Fruit fly (Drosophila melanogaster): ENCODE measurements around the gene asun.

The asun gene

DNA sequence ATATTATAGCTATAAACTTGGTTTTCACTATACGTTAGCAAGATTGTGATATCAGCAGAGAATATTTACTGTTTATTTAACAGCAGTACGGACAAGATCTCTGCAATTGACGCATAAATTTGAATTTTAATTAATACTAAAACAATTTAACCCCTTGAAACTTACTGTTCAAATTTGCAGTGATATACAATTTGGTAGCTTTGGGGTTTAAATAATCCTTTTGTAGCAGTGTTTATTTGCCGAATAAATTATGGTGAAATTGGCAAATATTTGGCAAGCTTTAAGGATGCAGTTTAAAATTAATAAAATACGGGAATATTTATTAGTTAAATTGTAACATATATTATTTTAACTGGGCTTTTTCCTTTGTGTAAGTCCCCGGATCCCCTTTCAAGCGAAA lies 46.7 kb upstream of the asun start (continued):
- peak; percentile 21 for TF ChIP-seq Hr39 (GFP tag; optimal IDR thresholded peaks at IDR 0.05)
- TF ChIP-seq CG32006 (GFP tag; optimal IDR thresholded peaks at IDR 0.05): peak; percentile 65
- no peak for TF ChIP-seq CG11902 (GFP tag; optimal IDR thresholded peaks at IDR 0.05)
- peak; percentile 30 for TF ChIP-seq Ets96B (tag; optimal IDR thresholded peaks at IDR 0.05)
- TF ChIP-seq CG3032 (tag; optimal IDR thresholded peaks at IDR 0.05): peak; percentile 15
- peak; percentile 62 for TF ChIP-seq Hr4 (GFP tag; optimal IDR thresholded peaks at IDR 0.05)
- TF ChIP-seq Met (GFP tag; optimal IDR thresholded peaks at IDR 0.05): peak; percentile 43
- TF ChIP-seq CG6792 (GFP tag; optimal IDR thresholded peaks at IDR 0.05): peak; percentile 9
- no peak for TF ChIP-seq CG8319 (GFP tag; optimal IDR thresholded peaks at IDR 0.05)
- TF ChIP-seq svp (GFP tag): peak; percentile 75
- TF ChIP-seq CG8119 (GFP tag; IDR thresholded peaks at IDR 0.05): no peak
- TF ChIP-seq CG10631 (GFP tag; optimal IDR thresholded peaks at IDR 0.05): peak; percentile 14
- TF ChIP-seq CG3919 (GFP tag; optimal IDR thresholded peaks at IDR 0.05): no peak
- peak; percentile 8 for TF ChIP-seq fd59A (GFP tag; optimal IDR thresholded peaks at IDR 0.05)
- no peak for TF ChIP-seq CG1621 (tag; optimal IDR thresholded peaks at IDR 0.05)
- peak; percentile 64 for TF ChIP-seq Eip78C (GFP tag)
- TF ChIP-seq salr (GFP tag; optimal IDR thresholded peaks at IDR 0.05): peak; percentile 13
- TF ChIP-seq Blimp-1 (GFP tag; optimal IDR thresholded peaks at IDR 0.05): no peak
- TF ChIP-seq CG16779 (tag; optimal IDR thresholded peaks at IDR 0.05): no peak

DNA sequence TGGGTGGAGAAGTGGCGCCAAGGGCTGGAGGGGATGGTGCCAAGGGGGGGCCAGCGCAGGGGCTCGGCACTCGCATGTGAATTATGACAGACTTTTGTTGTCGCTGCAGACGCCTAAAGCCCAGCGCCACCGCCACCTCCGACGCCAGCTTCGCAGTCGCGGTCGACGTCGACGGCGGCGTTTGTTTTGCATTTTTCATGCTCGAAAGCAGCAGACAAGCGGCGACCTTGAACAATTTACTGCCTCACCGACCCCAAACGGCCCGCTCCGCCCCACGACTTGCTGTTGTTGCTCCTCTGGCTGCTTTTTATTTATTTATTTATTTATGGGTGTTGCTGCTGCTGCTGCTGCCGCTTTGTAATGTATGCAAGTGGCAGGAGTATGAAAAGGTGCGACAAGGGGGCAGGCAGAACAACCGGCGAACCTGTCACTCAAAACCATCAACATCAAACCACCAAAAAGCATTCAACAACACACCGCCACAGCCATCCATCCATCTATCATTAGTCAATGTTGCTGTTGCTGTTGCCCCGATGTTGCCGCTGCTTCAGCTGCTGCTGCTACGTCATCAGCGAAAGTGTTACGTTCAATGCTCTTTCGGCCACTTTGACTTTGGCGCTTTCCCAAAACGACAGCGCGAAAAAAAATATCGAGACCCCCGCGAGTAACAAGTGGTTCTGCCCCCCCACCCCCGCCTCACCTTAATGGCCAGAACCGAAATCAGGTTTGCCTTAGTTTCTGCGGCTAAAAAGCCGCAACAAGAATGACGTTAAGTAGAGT lies 45.6 kb upstream of the asun start:
- TF ChIP-seq CG3032 (tag; optimal IDR thresholded peaks at IDR 0.05) (no peak), Met (GFP tag; optimal IDR thresholded peaks at IDR 0.05) (no peak), vri (GFP tag; optimal IDR thresholded peaks at IDR 0.05) (no peak), CG8632 (GFP tag; optimal IDR thresholded peaks at IDR 0.05) (no peak), eg (GFP tag; IDR thresholded peaks at IDR 0.05) (0 out of 3 replicates have a peak, but pooled peaks have one; percentile 10), fd59A (GFP tag; optimal IDR thresholded peaks at IDR 0.05) (no peak), CG3919 (GFP tag; optimal IDR thresholded peaks at IDR 0.05) (no peak), pdm3 (GFP tag; optimal IDR thresholded peaks at IDR 0.05) (no peak), ss (GFP tag; optimal IDR thresholded peaks at IDR 0.05) (no peak), net (GFP tag; optimal IDR thresholded peaks at IDR 0.05) (no peak), CG11762 (GFP tag; optimal IDR thresholded peaks at IDR 0.05; ENCODE audit: insufficient read depth) (no peak), Eip78C (GFP tag) (peak; percentile 17), Ets96B (tag; optimal IDR thresholded peaks at IDR 0.05) (no peak), Blimp-1 (GFP tag; optimal IDR thresholded peaks at IDR 0.05) (peak; percentile 89), salr (GFP tag; optimal IDR thresholded peaks at IDR 0.05) (peak; percentile 5 to 7), CG10669 (GFP tag; optimal IDR thresholded peaks at IDR 0.05) (no peak)

DNA sequence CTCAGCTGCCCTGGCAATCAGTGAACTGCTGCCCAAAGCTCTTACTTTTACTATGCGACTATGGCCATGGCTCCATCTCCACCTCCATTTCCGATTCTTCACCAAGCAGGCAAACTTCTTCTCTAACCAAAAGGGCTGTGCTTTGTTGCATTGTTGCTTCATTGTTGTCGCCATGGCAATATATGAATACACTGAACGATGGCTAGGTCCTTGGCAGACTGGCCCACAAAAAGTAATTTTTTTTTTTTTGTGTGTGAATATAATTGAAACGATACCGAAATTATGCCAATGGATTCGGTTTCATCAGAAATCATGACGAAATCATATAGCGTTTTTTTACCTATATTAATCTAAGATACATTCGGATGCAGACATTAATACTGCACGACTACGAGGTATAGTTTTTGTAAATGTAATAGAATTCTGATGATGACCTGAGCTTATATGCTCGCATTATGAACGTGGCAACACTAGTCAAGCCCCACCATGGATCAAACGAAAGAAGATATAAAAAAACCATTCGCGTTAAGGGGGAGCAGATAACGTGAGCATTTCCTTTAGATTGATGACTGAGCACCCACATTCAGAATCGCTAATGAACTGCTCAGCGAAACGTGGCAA lies 43.9 kb upstream of the asun start:
- TF ChIP-seq svp (GFP tag) (peak; percentile 67), Lpt (GFP tag; optimal IDR thresholded peaks at IDR 0.05) (no peak), net (GFP tag; optimal IDR thresholded peaks at IDR 0.05) (no peak), Eip78C (GFP tag) (peak; percentile 67), CG6808 (GFP tag; optimal IDR thresholded peaks at IDR 0.05) (no peak), esn (GFP tag; optimal IDR thresholded peaks at IDR 0.05) (no peak), Sox102F (GFP tag; optimal IDR thresholded peaks at IDR 0.05) (no peak), CG6163 (GFP tag; IDR thresholded peaks at IDR 0.05) (no peak), Sox15 (GFP tag; optimal IDR thresholded peaks at IDR 0.05) (no peak), dsx (GFP tag; optimal IDR thresholded peaks at IDR 0.05; ENCODE audit: poor library complexity, severe bottlenecking) (no peak), CG8632 (GFP tag; optimal IDR thresholded peaks at IDR 0.05) (no peak), Hr4 (GFP tag; optimal IDR thresholded peaks at IDR 0.05) (no peak), CG11294 (GFP tag; IDR thresholded peaks at IDR 0.05) (no peak), topi (GFP tag; optimal IDR thresholded peaks at IDR 0.05) (no peak), lz (GFP tag; optimal IDR thresholded peaks at IDR 0.05) (no peak), Eip75B (GFP tag; optimal IDR thresholded peaks at IDR 0.05) (no peak), acj6 (GFP tag; optimal IDR thresholded peaks at IDR 0.05) (no peak), CG15336 (GFP tag; IDR thresholded peaks at IDR 0.05) (peak; percentile 8; the same call in 1 of the 2 replicates), Ets96B (tag; optimal IDR thresholded peaks at IDR 0.05) (no peak), CG32006 (GFP tag; optimal IDR thresholded peaks at IDR 0.05) (peak; percentile 29), CG16779 (tag; optimal IDR thresholded peaks at IDR 0.05) (no peak), CG3919 (GFP tag; optimal IDR thresholded peaks at IDR 0.05) (no peak)
